Worm (Caenorhabditis elegans) whole organism, L2 larva: Measurements from ENCODE around the gene npr-1.

ENCODE experiments used
- alr-1 ChIP-seq: fragments of 150-350 bp; optimal IDR thresholded peaks from 2 replicates; lab custom pipeline; 2014; ENCODE audit warnings: missing biosample characterization, missing genetic modification characterization
- ama-1 ChIP-seq: fragments of 150-350 bp; optimal IDR thresholded peaks from 2 replicates; lab custom pipeline; 2018; ENCODE audit warnings: inconsistent platforms
- blmp-1 ChIP-seq: sonication (generic microtip); optimal IDR thresholded peaks from 2 replicates; lab custom pipeline; 2017; ENCODE audit warnings: missing genetic modification characterization, mild to moderate bottlenecking, missing compliant biosample characterization, antibody characterized with exemption, moderate library complexity; ENCODE audit not compliant: insufficient read depth
- egl-27 ChIP-seq: sonication (generic microtip); optimal IDR thresholded peaks from 3 replicates; lab custom pipeline; 2017; ENCODE audit warnings: missing biosample characterization, missing genetic modification reagents, missing genetic modification characterization
- elt-1 ChIP-seq: fragments of 150-350 bp; optimal IDR thresholded peaks from 2 replicates; lab custom pipeline; 2014; ENCODE audit warnings: missing biosample characterization, missing genetic modification characterization
- gmeb-1 ChIP-seq: fragments of 150-350 bp; optimal IDR thresholded peaks from 2 replicates; lab custom pipeline; 2014; ENCODE audit warnings: missing biosample characterization, missing genetic modification characterization
- lin-13 ChIP-seq: fragments of 150-350 bp; optimal IDR thresholded peaks from 2 replicates; lab custom pipeline; 2014; ENCODE audit warnings: missing biosample characterization, missing genetic modification reagents, missing genetic modification characterization
- lsy-2 ChIP-seq, 2 experiments: fragments of 150-350 bp in 1 of 2; sonication (generic microtip) in 1 of 2; optimal IDR thresholded peaks; 2 replicates each; lab custom pipeline; 2014 to 2017; ENCODE audit warnings: missing biosample characterization in 2 of 2, missing genetic modification characterization in 2 of 2
- mdl-1 ChIP-seq, 2 experiments: fragments of 150-350 bp in 1 of 2; sonication (generic microtip) in 1 of 2; optimal IDR thresholded peaks; 2 replicates each; lab custom pipeline; 2017; ENCODE audit warnings: missing biosample characterization in 2 of 2, missing genetic modification characterization in 2 of 2
- nhr-237 ChIP-seq: fragments of 150-350 bp; optimal IDR thresholded peaks from 2 replicates; lab custom pipeline; 2014; ENCODE audit warnings: missing biosample characterization, missing genetic modification characterization
- sma-3 ChIP-seq: sonication (generic microtip); optimal IDR thresholded peaks from 2 replicates; lab custom pipeline; 2016; ENCODE audit warnings: missing genetic modification reagents, missing genetic modification characterization, missing compliant biosample characterization
- unc-62 ChIP-seq: fragments of 150-350 bp; optimal IDR thresholded peaks from 2 replicates; lab custom pipeline; 2014; ENCODE audit warnings: missing biosample characterization, missing genetic modification reagents, missing genetic modification characterization
- zag-1 ChIP-seq: fragments of 150-350 bp; optimal IDR thresholded peaks from 2 replicates; lab custom pipeline; 2014; ENCODE audit warnings: missing biosample characterization, missing genetic modification characterization
- ztf-11 ChIP-seq: sonication (generic microtip); optimal IDR thresholded peaks from 2 replicates; lab custom pipeline; 2017; ENCODE audit warnings: missing biosample characterization, missing genetic modification characterization

- TF ChIP-seq alr-1 (tag; lab: Kevin White, UChicago) (no peak), zag-1 (tag; lab: Kevin White, UChicago) (no peak), ztf-11 (tag; lab: Kevin White, UChicago) (no peak), gmeb-1 (tag; lab: Kevin White, UChicago) (no peak), nhr-237 (tag; lab: Kevin White, UChicago) (no peak), unc-62 (GFP tag; lab: Kevin White, UChicago) (no peak), ama-1 (lab: Kevin White, UChicago) (no peak), mdl-1 (tag; optimal IDR thresholded peaks at IDR 0.05; lab: Kevin White, UChicago) (no peak), egl-27 (tag; lab: Kevin White, UChicago) (no peak), blmp-1 (tag; lab: Kevin White, UChicago) (peak; percentile 36), sma-3 (no peak), elt-1 (tag; lab: Kevin White, UChicago) (no peak), lsy-2 (tag; optimal IDR thresholded peaks at IDR 0.05; lab: Kevin White, UChicago) (no peak), lin-13 (no peak)
Observed at ce11 chrX:4808737-4809136, 39.0 kb upstream of the npr-1 start.
